Fruit fly (Drosophila melanogaster): ENCODE data around the gene CG34178.

DNA sequence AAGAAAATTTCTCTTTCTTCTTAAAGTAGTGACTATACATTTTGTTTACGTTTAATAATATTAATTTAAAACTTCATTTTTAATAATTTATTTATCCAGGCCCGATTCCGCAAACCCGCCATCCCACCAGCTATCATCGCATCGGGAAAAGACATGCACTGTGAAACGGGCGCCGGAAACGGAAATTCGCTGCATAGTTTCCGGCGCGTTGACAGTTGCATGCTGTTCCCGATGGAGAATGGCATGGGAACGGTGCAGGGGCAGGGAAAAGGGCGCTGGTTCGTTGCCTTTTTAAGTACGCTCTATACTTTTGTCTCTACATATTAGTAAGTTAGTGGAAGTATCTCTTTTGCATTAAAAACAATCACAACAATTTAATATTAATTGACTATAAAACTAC is 44.3 kb downstream of the CG34178 start:
- no peak for TF ChIP-seq psq (optimal IDR thresholded peaks at IDR 0.05)
- TF ChIP-seq insv (optimal IDR thresholded peaks at IDR 0.05) = no peak
- TF ChIP-seq h (optimal IDR thresholded peaks at IDR 0.05) = no peak
- TF ChIP-seq ttk (optimal IDR thresholded peaks at IDR 0.05) = no peak
